Worm (Caenorhabditis elegans) whole organism, L4 larva: ENCODE results near the gene mgl-1.

ENCODE experiments used
- F10B5.3 ChIP-seq: sonication (generic microtip); optimal IDR thresholded peaks from 2 replicates; lab custom pipeline; 2016; ENCODE audit warnings: mild to moderate bottlenecking, missing genetic modification characterization, missing compliant biosample characterization
- F49E8.2 ChIP-seq: sonication (generic microtip); optimal IDR thresholded peaks from 2 replicates; lab custom pipeline; 2016; ENCODE audit warnings: missing compliant biosample characterization, mild to moderate bottlenecking, missing genetic modification characterization, borderline replicate concordance
- Y5F2A.4 ChIP-seq: fragments of 200-800 bp; sonication (Bioruptor generic); optimal IDR thresholded peaks from 2 replicates; lab custom pipeline; 2018; ENCODE audit warnings: mild to moderate bottlenecking, missing genetic modification characterization, missing compliant biosample characterization
- Y75B8A.6 ChIP-seq: fragments of 200-800 bp; sonication (Bioruptor generic); IDR thresholded peaks from 2 replicates; pipeline ENCODE4 v1.3.6; 2022; ENCODE audit warnings: missing genetic modification reagents, missing genetic modification characterization, missing compliant biosample characterization
- ZK337.2 ChIP-seq: fragments of 200-800 bp; sonication (Bioruptor generic); IDR thresholded peaks from 2 replicates; pipeline ENCODE4 v1.3.6; 2022; ENCODE audit warnings: missing genetic modification reagents, missing genetic modification characterization, missing compliant biosample characterization
- aha-1 ChIP-seq: fragments of 150-350 bp; peaks from one replicate; lab custom pipeline; 2014; ENCODE audit warnings: missing biosample characterization, missing genetic modification characterization
- arid-1 ChIP-seq: fragments of 200-800 bp; sonication (Bioruptor generic); conservative IDR thresholded peaks from 2 replicates; pipeline ENCODE4 v1.3.6; 2022; ENCODE audit warnings: missing genetic modification reagents, missing genetic modification characterization, missing compliant biosample characterization
- ces-1 ChIP-seq: fragments of 150-350 bp; sonication (generic microtip); optimal IDR thresholded peaks from 4 replicates; lab custom pipeline; 2014; ENCODE audit warnings: missing biosample characterization, missing genetic modification reagents, missing genetic modification characterization
- daf-16 ChIP-seq, 3 experiments: sonication (generic microtip); optimal IDR thresholded peaks; 2 replicates each; lab custom pipeline; 2016 to 2017; ENCODE audit warnings: missing genetic modification characterization in 3 of 3, missing genetic modification reagents in 3 of 3, mild to moderate bottlenecking in 2 of 3, missing compliant biosample characterization in 2 of 3, missing biosample characterization in 1 of 3, moderate library complexity in 1 of 3
- dmd-6 ChIP-seq: fragments of 200-800 bp; sonication (Bioruptor generic); IDR thresholded peaks from 2 replicates; pipeline ENCODE4 v1.3.6; 2022; ENCODE audit warnings: missing genetic modification reagents, missing genetic modification characterization, missing compliant biosample characterization
- dmd-8 ChIP-seq: fragments of 200-800 bp; sonication (Bioruptor generic); IDR thresholded peaks from 2 replicates; pipeline ENCODE4 v1.3.6; 2022; ENCODE audit warnings: missing genetic modification characterization, missing compliant biosample characterization
- hif-1 ChIP-seq, 2 experiments: sonication (generic microtip); optimal IDR thresholded peaks; 2 replicates each; lab custom pipeline; 2016 to 2017; ENCODE audit warnings: missing compliant biosample characterization in 2 of 2, missing genetic modification characterization in 2 of 2, missing genetic modification reagents in 2 of 2, missing genotype in 2 of 2, mild to moderate bottlenecking in 1 of 2
- hlh-11 ChIP-seq: fragments of 200-800 bp; sonication (Bioruptor generic); optimal IDR thresholded peaks from 2 replicates; lab custom pipeline; 2018; ENCODE audit warnings: mild to moderate bottlenecking, missing genetic modification characterization, missing compliant biosample characterization
- lin-38 ChIP-seq: fragments of 200-800 bp; sonication (Bioruptor generic); IDR thresholded peaks from 2 replicates; pipeline ENCODE4 v1.3.6; 2022; ENCODE audit warnings: missing genetic modification reagents, missing genetic modification characterization, missing compliant biosample characterization
- lin-39 ChIP-seq: fragments of 150-350 bp; optimal IDR thresholded peaks from 2 replicates; lab custom pipeline; 2014; ENCODE audit warnings: missing biosample characterization, missing genetic modification reagents, missing genetic modification characterization
- lir-3 ChIP-seq: sonication (generic microtip); optimal IDR thresholded peaks from 2 replicates; lab custom pipeline; 2016; ENCODE audit warnings: mild to moderate bottlenecking, missing genetic modification characterization, missing compliant biosample characterization
- mdt-29 ChIP-seq: fragments of 200-800 bp; sonication (Bioruptor generic); IDR thresholded peaks from 2 replicates; pipeline ENCODE4 v1.3.6; 2022; ENCODE audit warnings: missing genetic modification reagents, missing genetic modification characterization, missing compliant biosample characterization
- mxl-3 ChIP-seq: fragments of 200-800 bp; sonication (Bioruptor generic); optimal IDR thresholded peaks from 2 replicates; lab custom pipeline; 2018; ENCODE audit warnings: mild to moderate bottlenecking, missing genetic modification characterization, missing compliant biosample characterization
- nhr-11 ChIP-seq: fragments of 150-350 bp; optimal IDR thresholded peaks from 2 replicates; lab custom pipeline; 2014; ENCODE audit warnings: missing biosample characterization, missing genetic modification characterization
- nhr-28 ChIP-seq: fragments of 150-350 bp; optimal IDR thresholded peaks from 2 replicates; lab custom pipeline; 2014; ENCODE audit warnings: missing biosample characterization, missing genetic modification characterization
- nhr-6 ChIP-seq: fragments of 150-350 bp; optimal IDR thresholded peaks from 2 replicates; lab custom pipeline; 2014; ENCODE audit warnings: missing biosample characterization, missing genetic modification characterization
- nhr-76 ChIP-seq: fragments of 150-350 bp; optimal IDR thresholded peaks from 2 replicates; lab custom pipeline; 2014; ENCODE audit warnings: missing biosample characterization, missing genetic modification characterization
- pha-4 ChIP-seq, 2 experiments: fragments of 150-350 bp in 1 of 2; fragments of 200-800 bp in 1 of 2; sonication (Bioruptor generic) in 1 of 2; IDR thresholded peaks in 1 of 2; optimal IDR thresholded peaks in 1 of 2; 2 replicates each; pipeline versions ENCODE4 v1.3.6 to Lab custom; 2014 to 2022; ENCODE audit warnings: missing genetic modification characterization in 2 of 2, missing genetic modification reagents in 2 of 2, missing biosample characterization in 1 of 2, missing compliant biosample characterization in 1 of 2
- sdz-12 ChIP-seq: fragments of 200-800 bp; sonication (Bioruptor generic); optimal IDR thresholded peaks from 2 replicates; lab custom pipeline; 2018; ENCODE audit warnings: mild to moderate bottlenecking, missing genetic modification characterization, missing compliant biosample characterization
- unc-39 ChIP-seq: sonication (generic microtip); optimal IDR thresholded peaks from 2 replicates; lab custom pipeline; 2017; ENCODE audit warnings: missing biosample characterization, missing genetic modification characterization
- vab-7 ChIP-seq: fragments of 200-800 bp; sonication (Bioruptor generic); IDR thresholded peaks from 2 replicates; pipeline ENCODE4 v1.3.6; 2022; ENCODE audit warnings: missing genetic modification reagents, missing genetic modification characterization, missing compliant biosample characterization
- zfp-3 ChIP-seq: fragments of 200-800 bp; sonication (Bioruptor generic); conservative IDR thresholded peaks from 2 replicates; pipeline ENCODE4 v1.3.6; 2022; ENCODE audit warnings: missing genetic modification reagents, missing genetic modification characterization, missing compliant biosample characterization
- zip-11 ChIP-seq: fragments of 200-800 bp; sonication (Bioruptor generic); IDR thresholded peaks from 2 replicates; pipeline ENCODE4 v1.3.6; 2022; ENCODE audit warnings: missing genetic modification characterization, missing compliant biosample characterization

The mgl-1 gene

DNA sequence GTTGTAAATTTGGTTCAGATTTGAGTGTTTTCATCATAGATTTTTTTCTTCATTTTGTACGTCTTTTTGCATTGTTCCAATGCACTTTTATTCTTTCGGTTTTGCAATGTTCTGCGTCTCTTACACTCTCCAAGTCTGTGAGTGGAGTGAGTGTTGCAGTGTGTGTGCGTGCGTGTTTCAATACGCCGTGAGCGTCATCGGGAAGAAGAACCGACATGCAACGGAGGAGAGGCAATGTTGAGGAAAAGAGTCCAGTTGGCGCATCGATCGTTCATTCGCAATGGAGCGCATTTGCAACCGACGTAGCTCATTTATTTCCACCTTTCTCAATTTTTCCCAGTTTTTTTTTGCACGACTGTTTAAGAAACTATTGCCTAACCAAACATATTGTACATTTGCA, 17.5 kb downstream of the mgl-1 start, which contains the start of gene ZC506.1 (continued):
- no peak for TF ChIP-seq ZK337.2 (GFP tag; lab: Robert Waterston, UW)
- TF ChIP-seq nhr-11 (tag; lab: Kevin White, UChicago): peak; percentile 95
- TF ChIP-seq vab-7 (GFP tag; lab: Robert Waterston, UW): peak; percentile 66
- no peak for TF ChIP-seq zip-11 (GFP tag; lab: Robert Waterston, UW)
- no peak for TF ChIP-seq sdz-12
- no peak for TF ChIP-seq unc-39 (tag; lab: Kevin White, UChicago)
- TF ChIP-seq nhr-76: peak; percentile 51
- no peak for TF ChIP-seq lin-39 (tag; lab: Kevin White, UChicago)

DNA sequence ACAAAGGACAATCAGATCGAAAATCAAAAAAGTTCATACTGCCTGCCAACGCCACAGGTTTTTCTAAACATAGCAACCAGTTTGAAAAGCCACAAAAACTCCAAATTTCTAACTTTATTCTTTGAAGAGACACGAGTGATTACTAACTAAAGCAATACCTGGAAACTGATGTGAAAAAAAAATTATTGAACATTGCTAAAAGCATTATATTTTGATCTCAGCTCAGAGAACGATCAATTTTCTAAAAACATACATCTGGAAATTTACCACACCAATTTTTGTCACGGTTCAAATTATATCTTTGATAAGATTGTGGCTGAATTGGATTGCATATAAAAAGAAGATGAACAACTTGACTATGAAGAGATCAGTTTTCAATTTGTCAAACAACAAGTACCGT, 18.7 kb downstream of the mgl-1 start:
- no peak for TF ChIP-seq F10B5.3 (tag; lab: Kevin White, UChicago)
- TF ChIP-seq dmd-6 (GFP tag; lab: Robert Waterston, UW): 0 out of 2 replicates have a peak, but pooled peaks have one; percentile 13
- TF ChIP-seq, all 104 proteins: peak for 1

- peak in 1 of 2 experiments; percentile 16 for TF ChIP-seq hif-1 (tag; optimal IDR thresholded peaks at IDR 0.05; lab: Kevin White, UChicago)
- peak; percentile 82 for TF ChIP-seq aha-1 (tag; lab: Kevin White, UChicago)
- TF ChIP-seq dmd-6 (GFP tag; lab: Robert Waterston, UW): 0 out of 2 replicates have a peak, but pooled peaks have one; percentile 27
- TF ChIP-seq, all 104 proteins: peak for 3; not testable (repeated sequence) for 101
Observed at ce11 chrX:9956537-9956936, 19.6 kb downstream of the mgl-1 start.

ce11 chrX:9956052-9956451, 20.1 kb downstream of the mgl-1 start:
- TF ChIP-seq pha-4 (GFP tag; IDR thresholded peaks at IDR 0.05; lab: Robert Waterston, UW): no peak
- no peak for TF ChIP-seq pha-4 (tag; optimal IDR thresholded peaks at IDR 0.05; lab: Kevin White, UChicago)
- TF ChIP-seq vab-7 (GFP tag; lab: Robert Waterston, UW): no peak
- TF ChIP-seq ces-1 (GFP tag; lab: Kevin White, UChicago): no peak
- no peak for TF ChIP-seq F49E8.2 (tag; lab: Kevin White, UChicago)
- TF ChIP-seq arid-1 (GFP tag; lab: Robert Waterston, UW): no peak
- no peak for TF ChIP-seq zip-11 (GFP tag; lab: Robert Waterston, UW)
- no peak for TF ChIP-seq daf-16 (GFP tag; optimal IDR thresholded peaks at IDR 0.05; lab: Kevin White, UChicago)
- no peak for TF ChIP-seq daf-16 (tag; optimal IDR thresholded peaks at IDR 0.05; lab: Kevin White, UChicago)
- TF ChIP-seq zfp-3 (GFP tag; lab: Robert Waterston, UW): no peak

DNA sequence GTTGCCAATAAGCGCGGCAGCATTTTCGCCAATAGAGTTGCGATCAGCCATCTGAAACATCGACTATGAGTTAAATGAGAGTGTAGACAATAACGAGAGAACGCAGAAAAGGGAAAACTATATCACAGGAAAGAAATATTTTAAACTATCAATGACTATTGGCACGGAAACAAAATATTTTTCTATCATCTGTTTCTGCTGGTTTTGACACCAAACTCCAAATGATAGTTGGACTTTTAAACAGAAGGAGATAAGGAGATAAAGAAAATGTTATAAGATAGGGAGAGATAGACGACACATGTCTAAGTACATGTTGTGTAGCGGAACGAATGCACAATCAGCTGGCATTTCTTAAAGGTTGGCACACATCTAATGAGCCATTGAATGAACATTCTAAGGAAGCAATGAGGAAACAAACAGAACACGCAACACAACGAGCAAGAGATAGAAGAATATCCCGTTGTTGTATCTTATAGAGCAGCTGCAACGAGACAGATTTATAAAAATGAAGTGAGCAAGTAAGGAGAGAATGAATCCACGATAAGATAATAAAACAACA, 21.5 kb downstream of the mgl-1 start, which contains the start of gene cysl-1:
cysl-1 (minus strand) TSS at position 51 of the 559 bp plus-strand sequence.
- TF ChIP-seq nhr-28 (peak; percentile 28), mdt-29 (GFP tag; lab: Robert Waterston, UW) (no peak), Y5F2A.4 (GFP tag; lab: Kevin White, UChicago) (no peak), lin-38 (GFP tag; lab: Robert Waterston, UW) (no peak), daf-16 (GFP tag; optimal IDR thresholded peaks at IDR 0.05; lab: Kevin White, UChicago) (peak in 1 of 2 experiments; percentile 80), daf-16 (tag; optimal IDR thresholded peaks at IDR 0.05; lab: Kevin White, UChicago) (no peak), Y75B8A.6 (GFP tag; lab: Robert Waterston, UW) (no peak), unc-39 (tag; lab: Kevin White, UChicago) (no peak), nhr-76 (no peak), nhr-6 (tag; lab: Kevin White, UChicago) (no peak), nhr-11 (tag; lab: Kevin White, UChicago) (peak; percentile 24), lir-3 (tag; lab: Kevin White, UChicago) (no peak), hlh-11 (tag; lab: Kevin White, UChicago) (peak; percentile 23), mxl-3 (GFP tag; lab: Kevin White, UChicago) (peak; percentile 35), dmd-8 (GFP tag; lab: Robert Waterston, UW) (no peak)
- TF ChIP-seq, all 104 proteins: peak for 5
